Fruit fly (Drosophila melanogaster) whole organism, wandering third instar larva: ENCODE measurements around the gene Osi8.

Experiments
- CG32264 ChIP-seq: fragments of 200-800 bp; sonication (Bioruptor generic); optimal IDR thresholded peaks from 2 replicates; lab custom pipeline; 2016; ENCODE audit warnings: missing biosample characterization, missing genetic modification characterization
- CrebA ChIP-seq: fragments of 200-800 bp; sonication (Bioruptor generic); optimal IDR thresholded peaks from 2 replicates; lab custom pipeline; 2016; ENCODE audit warnings: missing biosample characterization, mild to moderate bottlenecking, missing genetic modification characterization, borderline replicate concordance
- Dfd ChIP-seq: fragments of >200 bp; optimal IDR thresholded peaks from 2 replicates; lab custom pipeline; 2017; ENCODE audit warnings: missing biosample characterization, missing genetic modification characterization
- GATAd ChIP-seq: sonication (Bioruptor generic); optimal IDR thresholded peaks from 2 replicates; lab custom pipeline; 2016; ENCODE audit warnings: missing biosample characterization, missing genetic modification characterization
- Hr78 ChIP-seq: fragments of >200 bp; optimal IDR thresholded peaks from 2 replicates; lab custom pipeline; 2017; ENCODE audit warnings: missing biosample characterization, missing genetic modification characterization
- Hr83 ChIP-seq: fragments of 200-300 bp; sonication (Bioruptor generic); optimal IDR thresholded peaks from 2 replicates; lab custom pipeline; 2016; ENCODE audit warnings: missing biosample characterization, mild to moderate bottlenecking, missing genetic modification characterization, moderate library complexity; ENCODE audit not compliant: poor library complexity, severe bottlenecking
- Jra ChIP-seq: sonication (Bioruptor generic); optimal IDR thresholded peaks from 2 replicates; lab custom pipeline; 2016; ENCODE audit warnings: missing biosample characterization, missing genetic modification characterization
- br ChIP-seq: fragments of 200-800 bp; sonication (Bioruptor generic); optimal IDR thresholded peaks from 2 replicates; lab custom pipeline; 2016; ENCODE audit warnings: missing biosample characterization, missing genetic modification characterization
- brk ChIP-seq: fragments of 200-800 bp; sonication (Bioruptor generic); optimal IDR thresholded peaks from 2 replicates; lab custom pipeline; 2016; ENCODE audit warnings: missing biosample characterization, mild to moderate bottlenecking, missing genetic modification characterization
- foxo ChIP-seq, 2 experiments: fragments of 200-800 bp; sonication (Bioruptor generic); optimal IDR thresholded peaks; 2 replicates in 1 of 2; 3 replicates in 1 of 2; lab custom pipeline; 2016 to 2017; ENCODE audit warnings: missing biosample characterization in 2 of 2, missing genetic modification characterization in 2 of 2
- h ChIP-seq: fragments of 200-800 bp; sonication (Bioruptor generic); optimal IDR thresholded peaks from 3 replicates; lab custom pipeline; 2016; ENCODE audit warnings: missing biosample characterization, mild to moderate bottlenecking, missing genetic modification characterization
- jim ChIP-seq: fragments of 175-275, 200-325 bp; sonication (Bioruptor generic); optimal IDR thresholded peaks from 2 replicates; lab custom pipeline; 2016; ENCODE audit warnings: missing biosample characterization, mild to moderate bottlenecking, missing genetic modification characterization
- sv ChIP-seq: fragments of 200-800 bp; sonication (Bioruptor generic); optimal IDR thresholded peaks from 3 replicates; lab custom pipeline; 2016; ENCODE audit warnings: missing biosample characterization, missing genetic modification characterization

DNA sequence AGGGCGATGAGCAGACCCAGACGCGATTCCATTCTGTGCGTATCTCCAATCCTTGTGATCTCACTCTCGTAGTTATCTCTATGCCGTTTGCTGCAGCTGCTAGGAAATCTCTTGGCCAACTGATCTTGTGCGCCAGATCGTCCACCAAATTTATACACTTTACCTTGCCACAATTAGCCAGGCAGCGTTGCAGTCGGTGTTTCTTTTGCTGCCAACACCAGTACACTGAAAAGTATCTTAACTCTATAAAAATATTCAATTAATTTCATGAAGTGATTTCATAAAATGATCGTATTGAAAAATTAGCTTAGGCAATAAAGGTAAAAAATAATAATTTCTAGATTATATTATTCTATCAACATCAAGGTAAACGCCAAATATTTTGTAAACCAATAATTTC is 13.7 kb downstream of the Osi8 start, which contains the start of gene Osi11:
- TF ChIP-seq GATAd (GFP tag; lab: Kevin White, UChicago): no peak
- no peak for TF ChIP-seq CG32264 (GFP tag; lab: Kevin White, UChicago)
- no peak for TF ChIP-seq Hr83
- no peak for TF ChIP-seq jim (GFP tag; lab: Kevin White, UChicago)
- TF ChIP-seq Jra (GFP tag; lab: Kevin White, UChicago): no peak
- no peak for TF ChIP-seq br (GFP tag; lab: Kevin White, UChicago)
- no peak for TF ChIP-seq sv
- no peak for TF ChIP-seq CrebA
- TF ChIP-seq h (GFP tag; lab: Kevin White, UChicago): no peak
- no peak for TF ChIP-seq Dfd (GFP tag; lab: Kevin White, UChicago)
- no peak for TF ChIP-seq Hr78 (GFP tag; lab: Kevin White, UChicago)
- TF ChIP-seq brk: no peak
- no peak for TF ChIP-seq foxo (GFP tag; optimal IDR thresholded peaks at IDR 0.05; lab: Kevin White, UChicago)
